Worm (Caenorhabditis elegans): ENCODE measurements around the gene scl-25.

DNA sequence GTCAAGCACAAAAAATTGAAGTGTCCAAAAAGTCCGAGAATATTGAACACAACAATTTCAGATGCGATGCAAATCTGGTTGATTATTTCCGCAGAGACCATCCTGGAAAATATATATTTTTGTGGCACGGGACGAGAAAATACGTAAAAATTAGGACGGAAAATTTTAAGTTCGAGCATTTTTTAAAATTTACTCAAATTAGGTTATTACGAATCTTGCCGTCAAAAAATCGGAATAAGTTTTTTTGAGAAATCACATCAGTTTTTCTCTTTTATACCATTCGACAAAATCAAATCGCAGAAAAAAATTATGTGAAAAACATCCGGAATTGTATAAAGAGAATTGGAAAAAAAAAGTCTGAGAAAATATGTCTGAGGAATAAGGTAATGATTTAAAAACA, 47.5 kb upstream of the scl-25 start, which contains the start of gene srsx-1:
- TF ChIP-seq php-3 (GFP tag; IDR thresholded peaks at IDR 0.05) (no peak), F49E8.2 (tag; optimal IDR thresholded peaks at IDR 0.05; ENCODE audit: borderline replicate concordance) (no peak), ama-1 (optimal IDR thresholded peaks at IDR 0.05) (no peak), aha-1 (tag) (no peak), ztf-11 (tag; optimal IDR thresholded peaks at IDR 0.05) (no peak), ceh-44 (GFP tag; IDR thresholded peaks at IDR 0.05) (no peak), D1046.2 (GFP tag; IDR thresholded peaks at IDR 0.05) (no peak), unc-39 (tag; optimal IDR thresholded peaks at IDR 0.05) (no peak), ceh-82 (tag; optimal IDR thresholded peaks at IDR 0.05) (no peak), nhr-237 (tag; optimal IDR thresholded peaks at IDR 0.05) (no peak), lim-7 (GFP tag; IDR thresholded peaks at IDR 0.05) (no peak), unc-130 (GFP tag; optimal IDR thresholded peaks at IDR 0.05) (no peak), hif-1 (tag; optimal IDR thresholded peaks at IDR 0.05) (no peak)

Data from whole organism, L4 larva.